Fruit fly (Drosophila melanogaster): Measurements from ENCODE around the gene CG9837.

The CG9837 gene

dm6 chr3R:8848190-8848589, 34.8 kb upstream of the CG9837 start:
- no peak for TF ChIP-seq woc (GFP tag; optimal IDR thresholded peaks at IDR 0.05)
- no peak for TF ChIP-seq psq (GFP tag; optimal IDR thresholded peaks at IDR 0.05)
- no peak for TF ChIP-seq OdsH (GFP tag; optimal IDR thresholded peaks at IDR 0.05)
- TF ChIP-seq Dfd (GFP tag; optimal IDR thresholded peaks at IDR 0.05): no peak
- TF ChIP-seq Sp1 (GFP tag; optimal IDR thresholded peaks at IDR 0.05): no peak
- TF ChIP-seq sage (GFP tag; optimal IDR thresholded peaks at IDR 0.05): no peak
- no peak for TF ChIP-seq CrebA (GFP tag; optimal IDR thresholded peaks at IDR 0.05; ENCODE audit: borderline replicate concordance)
- TF ChIP-seq br (GFP tag; optimal IDR thresholded peaks at IDR 0.05): no peak
- no peak for TF ChIP-seq HLH106 (tag; optimal IDR thresholded peaks at IDR 0.05)
- TF ChIP-seq pan (optimal IDR thresholded peaks at IDR 0.05): no peak
- no peak for TF ChIP-seq brk (GFP tag; optimal IDR thresholded peaks at IDR 0.05)
- no peak for TF ChIP-seq jim (GFP tag; optimal IDR thresholded peaks at IDR 0.05)
- no peak for TF ChIP-seq tai (GFP tag; optimal IDR thresholded peaks at IDR 0.05)
- no peak for TF ChIP-seq Hnf4 (GFP tag; optimal IDR thresholded peaks at IDR 0.05)
- no peak for TF ChIP-seq GATAd (GFP tag; optimal IDR thresholded peaks at IDR 0.05)
- no peak for TF ChIP-seq Mio (GFP tag; optimal IDR thresholded peaks at IDR 0.05)
- TF ChIP-seq foxo (GFP tag; optimal IDR thresholded peaks at IDR 0.05): no peak
- no peak for TF ChIP-seq Abd-B (GFP tag; optimal IDR thresholded peaks at IDR 0.05)

- TF ChIP-seq GATAd (GFP tag; optimal IDR thresholded peaks at IDR 0.05) (no peak), h (GFP tag; optimal IDR thresholded peaks at IDR 0.05) (peak; percentile 37), woc (GFP tag; optimal IDR thresholded peaks at IDR 0.05) (peak; percentile 11), jim (GFP tag; optimal IDR thresholded peaks at IDR 0.05) (no peak), brk (GFP tag; optimal IDR thresholded peaks at IDR 0.05) (no peak), Hr78 (GFP tag; optimal IDR thresholded peaks at IDR 0.05) (no peak), Dif (GFP tag; optimal IDR thresholded peaks at IDR 0.05; ENCODE audit: partially characterized antibody) (no peak), Rel (GFP tag; optimal IDR thresholded peaks at IDR 0.05) (no peak), Rel (tag; optimal IDR thresholded peaks at IDR 0.05) (no peak), fru (GFP tag; optimal IDR thresholded peaks at IDR 0.05) (peak; percentile 39), lola (GFP tag; optimal IDR thresholded peaks at IDR 0.05) (no peak), Abd-B (GFP tag; optimal IDR thresholded peaks at IDR 0.05) (no peak), tai (GFP tag; optimal IDR thresholded peaks at IDR 0.05) (peak; percentile 51), Myc (optimal IDR thresholded peaks at IDR 0.05) (no peak), br (GFP tag; optimal IDR thresholded peaks at IDR 0.05) (peak; percentile 9), Hnf4 (GFP tag; optimal IDR thresholded peaks at IDR 0.05) (peak; percentile 15), foxo (GFP tag; optimal IDR thresholded peaks at IDR 0.05) (peak in 1 of 2 experiments; percentile 60), ey (GFP tag; optimal IDR thresholded peaks at IDR 0.05) (peak; percentile 54), Vsx2 (GFP tag; optimal IDR thresholded peaks at IDR 0.05; ENCODE audit: partially characterized antibody) (no peak), sage (GFP tag; optimal IDR thresholded peaks at IDR 0.05) (no peak), rgr (GFP tag; optimal IDR thresholded peaks at IDR 0.05) (peak; percentile 37), OdsH (GFP tag; optimal IDR thresholded peaks at IDR 0.05) (peak; percentile 44), CG32264 (GFP tag; optimal IDR thresholded peaks at IDR 0.05) (no peak), Dfd (GFP tag; optimal IDR thresholded peaks at IDR 0.05) (no peak), dsf (GFP tag; optimal IDR thresholded peaks at IDR 0.05; ENCODE audit: borderline replicate concordance) (no peak), Jra (GFP tag; optimal IDR thresholded peaks at IDR 0.05) (no peak), dl (GFP tag; optimal IDR thresholded peaks at IDR 0.05; ENCODE audit: insufficient read depth in 1 of 2, partially characterized antibody in 2 of 2) (no peak), CrebA (GFP tag; optimal IDR thresholded peaks at IDR 0.05; ENCODE audit: borderline replicate concordance) (no peak)
Observed at dm6 chr3R:8847096-8847639, 33.8 kb upstream of the CG9837 start.

dm6 chr3R:8846154-8846648, 32.8 kb upstream of the CG9837 start:
- no peak for TF ChIP-seq dsf (GFP tag; optimal IDR thresholded peaks at IDR 0.05; ENCODE audit: borderline replicate concordance)
- no peak for TF ChIP-seq Dfd (GFP tag; optimal IDR thresholded peaks at IDR 0.05)
- no peak for TF ChIP-seq brk (GFP tag; optimal IDR thresholded peaks at IDR 0.05)
- TF ChIP-seq Abd-B (GFP tag; optimal IDR thresholded peaks at IDR 0.05): no peak
- peak; percentile 28 for TF ChIP-seq Rel (GFP tag; optimal IDR thresholded peaks at IDR 0.05)
- peak; percentile 21 for TF ChIP-seq Rel (tag; optimal IDR thresholded peaks at IDR 0.05)
- peak; percentile 53 for TF ChIP-seq Dif (GFP tag; optimal IDR thresholded peaks at IDR 0.05; ENCODE audit: partially characterized antibody)
- TF ChIP-seq usp (GFP tag; optimal IDR thresholded peaks at IDR 0.05): no peak
- peak; percentile 62 for TF ChIP-seq h (GFP tag; optimal IDR thresholded peaks at IDR 0.05)
- no peak for TF ChIP-seq pan (optimal IDR thresholded peaks at IDR 0.05)
- TF ChIP-seq psq (GFP tag; optimal IDR thresholded peaks at IDR 0.05): peak; percentile 94
- TF ChIP-seq CrebA (GFP tag; optimal IDR thresholded peaks at IDR 0.05; ENCODE audit: borderline replicate concordance): peak; percentile 81
- peak; percentile 42 for TF ChIP-seq Sp1 (GFP tag; optimal IDR thresholded peaks at IDR 0.05)
- no peak for TF ChIP-seq CG9705 (GFP tag; optimal IDR thresholded peaks at IDR 0.05)
- TF ChIP-seq Myc (optimal IDR thresholded peaks at IDR 0.05): no peak
- peak; percentile 35 for TF ChIP-seq sv (GFP tag; optimal IDR thresholded peaks at IDR 0.05)
- TF ChIP-seq GATAd (GFP tag; optimal IDR thresholded peaks at IDR 0.05): no peak
- TF ChIP-seq Vsx2 (GFP tag; optimal IDR thresholded peaks at IDR 0.05; ENCODE audit: partially characterized antibody): peak; percentile 50
- TF ChIP-seq Mio (GFP tag; optimal IDR thresholded peaks at IDR 0.05): no peak
- no peak for TF ChIP-seq Hr78 (GFP tag; optimal IDR thresholded peaks at IDR 0.05)
- TF ChIP-seq Jra (GFP tag; optimal IDR thresholded peaks at IDR 0.05): peak; percentile 24
- TF ChIP-seq dmrt93B (GFP tag; optimal IDR thresholded peaks at IDR 0.05): no peak
- TF ChIP-seq woc (GFP tag; optimal IDR thresholded peaks at IDR 0.05): no peak
- peak; percentile 90 for TF ChIP-seq Hr83 (GFP tag; optimal IDR thresholded peaks at IDR 0.05; ENCODE audit: poor library complexity, severe bottlenecking)
- peak in 1 of 2 experiments; percentile 40 for TF ChIP-seq foxo (GFP tag; optimal IDR thresholded peaks at IDR 0.05)
- TF ChIP-seq HLH106 (tag; optimal IDR thresholded peaks at IDR 0.05): no peak
- peak; percentile 27 for TF ChIP-seq CG32264 (GFP tag; optimal IDR thresholded peaks at IDR 0.05)
- TF ChIP-seq fru (GFP tag; optimal IDR thresholded peaks at IDR 0.05): peak; percentile 20
- TF ChIP-seq dl (GFP tag; optimal IDR thresholded peaks at IDR 0.05; ENCODE audit: insufficient read depth in 1 of 2, partially characterized antibody in 2 of 2): no peak
- no peak for TF ChIP-seq N (GFP tag; optimal IDR thresholded peaks at IDR 0.05)
- peak; percentile 55 for TF ChIP-seq sage (GFP tag; optimal IDR thresholded peaks at IDR 0.05)
- no peak for TF ChIP-seq lola (GFP tag; optimal IDR thresholded peaks at IDR 0.05)
- peak; percentile 35 for TF ChIP-seq Hnf4 (GFP tag; optimal IDR thresholded peaks at IDR 0.05)
- TF ChIP-seq tai (GFP tag; optimal IDR thresholded peaks at IDR 0.05): peak; percentile 20
- TF ChIP-seq jim (GFP tag; optimal IDR thresholded peaks at IDR 0.05): peak; percentile 11
- peak; percentile 52 for TF ChIP-seq br (GFP tag; optimal IDR thresholded peaks at IDR 0.05)

Measured in whole organism, wandering third instar larva.